Worm (Caenorhabditis elegans): Measurements from ENCODE around the gene lin-32.

lin-32 gene

DNA sequence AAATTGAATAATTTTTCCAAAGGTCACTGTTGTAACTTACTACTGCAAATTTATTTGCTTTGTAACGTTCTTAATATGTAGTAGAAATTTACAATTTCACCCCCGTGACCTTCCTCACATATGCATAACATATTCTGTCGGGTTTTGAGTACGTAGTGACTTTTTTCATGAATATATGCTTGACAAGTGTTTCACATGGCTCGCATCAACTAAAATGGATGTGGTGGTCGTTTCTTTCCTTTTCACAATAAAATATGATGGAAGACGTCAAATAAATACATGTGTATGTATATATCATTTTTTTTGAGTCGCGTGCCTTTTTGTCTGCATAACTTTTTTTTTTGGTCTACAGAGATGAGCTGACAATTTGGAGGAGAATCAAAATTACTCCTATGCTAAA is 36.4 kb upstream of the lin-32 start:
- TF ChIP-seq lin-14 (GFP tag; optimal IDR thresholded peaks at IDR 0.05) = peak; percentile 35
- TF ChIP-seq efl-1 (optimal IDR thresholded peaks at IDR 0.05) = no peak
- peak in 1 of 2 experiments; percentile 82 for TF ChIP-seq efl-1 (GFP tag; optimal IDR thresholded peaks at IDR 0.05 in 1 of 2)
- TF ChIP-seq blmp-1 (tag; optimal IDR thresholded peaks at IDR 0.05) = no peak
- TF ChIP-seq vab-15 (tag; optimal IDR thresholded peaks at IDR 0.05) = no peak
- no peak for TF ChIP-seq nhr-19 (GFP tag; conservative IDR thresholded peaks at IDR 0.05)
- TF ChIP-seq unc-86 (tag; optimal IDR thresholded peaks at IDR 0.05) = peak; percentile 64
- no peak for TF ChIP-seq skn-1 (tag; optimal IDR thresholded peaks at IDR 0.05)

- no peak for TF ChIP-seq snu-23 (GFP tag; optimal IDR thresholded peaks at IDR 0.05)
- no peak for TF ChIP-seq nhr-19 (GFP tag; conservative IDR thresholded peaks at IDR 0.05)
- TF ChIP-seq fkh-8 (tag; optimal IDR thresholded peaks at IDR 0.05) = peak; percentile 39
- no peak for TF ChIP-seq unc-62 (GFP tag; optimal IDR thresholded peaks at IDR 0.05)
- TF ChIP-seq lin-14 (GFP tag; optimal IDR thresholded peaks at IDR 0.05) = peak; percentile 68
- peak; percentile 77 for TF ChIP-seq fkh-10 (GFP tag; optimal IDR thresholded peaks at IDR 0.05)
- TF ChIP-seq F16B12.6 (tag; optimal IDR thresholded peaks at IDR 0.05) = no peak
- TF ChIP-seq zip-4 (GFP tag; optimal IDR thresholded peaks at IDR 0.05) = no peak
These were observed 35.1 kb upstream of the lin-32 start for ce11 chrX:2265069-2265468.

DNA sequence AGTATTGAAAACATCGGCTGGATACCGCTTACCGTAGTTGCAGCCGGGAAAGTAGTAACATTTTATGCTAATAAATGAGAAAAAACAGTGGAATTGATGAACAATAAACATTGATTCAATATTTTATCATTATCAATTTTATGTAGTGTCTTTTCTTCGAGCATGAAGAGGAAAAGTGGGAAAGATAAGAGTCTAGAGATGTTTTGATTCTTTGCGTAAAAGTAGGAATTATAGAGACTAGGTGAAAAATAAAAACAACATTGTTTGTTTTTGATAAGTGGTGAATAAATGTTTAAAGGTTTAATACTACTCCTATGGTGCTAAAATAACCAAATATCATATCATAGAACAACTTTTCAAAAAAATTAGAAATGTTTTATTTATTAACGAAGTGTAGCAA is 32.5 kb upstream of the lin-32 start:
- peak; percentile 47 for TF ChIP-seq elt-2 (tag; optimal IDR thresholded peaks at IDR 0.05)
- TF ChIP-seq ceh-63 (GFP tag; optimal IDR thresholded peaks at IDR 0.05) = no peak

- no peak for TF ChIP-seq elt-3 (tag; optimal IDR thresholded peaks at IDR 0.05)
- TF ChIP-seq swsn-7 (tag; optimal IDR thresholded peaks at IDR 0.05) = no peak
- no peak for TF ChIP-seq ceh-90 (tag; optimal IDR thresholded peaks at IDR 0.05)
- TF ChIP-seq fos-1 (tag; optimal IDR thresholded peaks at IDR 0.05) = no peak
- TF ChIP-seq efl-3 (GFP tag; optimal IDR thresholded peaks at IDR 0.05) = no peak
- TF ChIP-seq sox-4 (tag; optimal IDR thresholded peaks at IDR 0.05) = no peak
- no peak for TF ChIP-seq lin-15B (tag; optimal IDR thresholded peaks at IDR 0.05)
These were observed 31.1 kb upstream of the lin-32 start, which contains the start of gene AH9.3 for ce11 chrX:2261003-2261402. TSS of gene AH9.3 (minus strand) at chrX:2261103.

ce11 chrX:2258404-2258803 is 28.5 kb upstream of the lin-32 start:
- no peak for TF ChIP-seq F16B12.6 (tag; optimal IDR thresholded peaks at IDR 0.05)
- TF ChIP-seq fkh-4 (tag; optimal IDR thresholded peaks at IDR 0.05; ENCODE audit: borderline replicate concordance) = no peak
- TF ChIP-seq ceh-82 (tag; optimal IDR thresholded peaks at IDR 0.05) = peak in 1 of 3 experiments; percentile 26
- no peak for TF ChIP-seq unc-62 (GFP tag; optimal IDR thresholded peaks at IDR 0.05)
- TF ChIP-seq mef-2 (tag; optimal IDR thresholded peaks at IDR 0.05) = no peak
- peak; percentile 88 for TF ChIP-seq skn-1 (tag; optimal IDR thresholded peaks at IDR 0.05)
- no peak for TF ChIP-seq hlh-4 (tag; optimal IDR thresholded peaks at IDR 0.05)
- TF ChIP-seq lin-14 (GFP tag; optimal IDR thresholded peaks at IDR 0.05) = peak; percentile 10

- TF ChIP-seq pag-3 (tag; optimal IDR thresholded peaks at IDR 0.05; ENCODE audit: borderline replicate concordance, insufficient read depth) = no peak
- TF ChIP-seq unc-62 (GFP tag; optimal IDR thresholded peaks at IDR 0.05) = no peak
- TF ChIP-seq hpl-2 (GFP tag; optimal IDR thresholded peaks at IDR 0.05) = no peak
- TF ChIP-seq lin-39 (tag; optimal IDR thresholded peaks at IDR 0.05) = no peak
- no peak for TF ChIP-seq ceh-90 (tag; optimal IDR thresholded peaks at IDR 0.05)
- no peak for TF ChIP-seq isw-1 (GFP tag; IDR thresholded peaks at IDR 0.05)
- TF ChIP-seq nhr-85 (tag) = no peak
- TF ChIP-seq nhr-19 (GFP tag; conservative IDR thresholded peaks at IDR 0.05) = no peak
- no peak for TF ChIP-seq fkh-8 (tag; optimal IDR thresholded peaks at IDR 0.05)
These were observed 28.1 kb upstream of the lin-32 start, which contains the start of gene crn-4 for ce11 chrX:2258001-2258400. TSS of gene crn-4 (minus strand) at chrX:2258101.

Data from whole organism, L1 larva.